Worm (Caenorhabditis elegans) whole organism, midembryonic: ENCODE data around the gene str-173.

Experiments
- T22C8.4 ChIP-seq: fragments of 200-800 bp; sonication (Bioruptor generic); IDR thresholded peaks from 2 replicates; pipeline ENCODE4 v1.3.6; 2022; ENCODE audit warnings: missing genetic modification characterization, missing compliant biosample characterization
- cog-1 ChIP-seq: sonication (generic microtip); optimal IDR thresholded peaks from 2 replicates; lab custom pipeline; 2016; ENCODE audit warnings: missing genetic modification characterization, missing compliant biosample characterization
- flt-1 ChIP-seq: fragments of 200-800 bp; sonication (Bioruptor generic); IDR thresholded peaks from 2 replicates; pipeline ENCODE4 v1.3.6; 2022; ENCODE audit warnings: missing genetic modification characterization, missing compliant biosample characterization
- klf-2 ChIP-seq: fragments of 200-800 bp; sonication (Bioruptor generic); conservative IDR thresholded peaks from 2 replicates; pipeline ENCODE4 v1.3.6; 2022; ENCODE audit warnings: missing genetic modification reagents, missing genetic modification characterization, missing compliant biosample characterization
- med-1 ChIP-seq: sonication (generic microtip); optimal IDR thresholded peaks from 2 replicates; lab custom pipeline; 2017; ENCODE audit warnings: missing genetic modification characterization, mild to moderate bottlenecking, missing compliant biosample characterization, antibody characterized with exemption, missing genetic modification reagents; ENCODE audit not compliant: insufficient read depth
- ref-1 ChIP-seq: fragments of 200-800 bp; sonication (Bioruptor generic); conservative IDR thresholded peaks from 2 replicates; pipeline ENCODE4 v1.3.6; 2022; ENCODE audit warnings: missing genetic modification reagents, missing genetic modification characterization, missing compliant biosample characterization
- tab-1 ChIP-seq: fragments of 200-800 bp; sonication (Bioruptor generic); IDR thresholded peaks from 2 replicates; pipeline ENCODE4 v1.3.6; 2022; ENCODE audit warnings: missing genetic modification characterization, missing compliant biosample characterization
- ztf-23 ChIP-seq: fragments of 200-800 bp; sonication (Bioruptor generic); IDR thresholded peaks from 2 replicates; pipeline ENCODE4 v1.3.6; 2022; ENCODE audit warnings: missing genetic modification reagents, missing genetic modification characterization, missing compliant biosample characterization
- ztf-29 ChIP-seq: fragments of 200-800 bp; sonication (Bioruptor generic); IDR thresholded peaks from 2 replicates; pipeline ENCODE4 v1.3.6; 2022; ENCODE audit warnings: missing genetic modification reagents, missing genetic modification characterization, missing compliant biosample characterization

Gene str-173

ce11 chrIV:4864524-4864923, 3.0 kb downstream of the str-173 start:
- TF ChIP-seq T22C8.4 (GFP tag; lab: Robert Waterston, UW) (no peak), flt-1 (GFP tag; lab: Robert Waterston, UW) (0 out of 2 replicates have a peak, but pooled peaks have one; percentile 22)

- TF ChIP-seq ref-1 (no peak), T22C8.4 (GFP tag; lab: Robert Waterston, UW) (no peak), cog-1 (tag; lab: Kevin White, UChicago) (no peak), ztf-23 (GFP tag; lab: Robert Waterston, UW) (no peak), klf-2 (GFP tag; lab: Robert Waterston, UW) (no peak)
Observed at ce11 chrIV:4866599-4866998, 5.0 kb downstream of the str-173 start.

ce11 chrIV:4867610-4868009, 6.0 kb downstream of the str-173 start, which contains the start of gene str-172:
Gene str-172, minus strand, starts transcription at chrIV:4867710.
- TF ChIP-seq klf-2 (GFP tag; lab: Robert Waterston, UW) (no peak), ztf-23 (GFP tag; lab: Robert Waterston, UW) (no peak), med-1 (GFP tag; lab: Kevin White, UChicago) (no peak), cog-1 (tag; lab: Kevin White, UChicago) (no peak), ztf-29 (GFP tag; lab: Robert Waterston, UW) (no peak), tab-1 (GFP tag; lab: Robert Waterston, UW) (no peak), T22C8.4 (GFP tag; lab: Robert Waterston, UW) (no peak), ref-1 (no peak), flt-1 (GFP tag; lab: Robert Waterston, UW) (no peak)

ce11 chrIV:4870546-4870945, 9.0 kb downstream of the str-173 start, which contains the start of gene str-175:
Gene str-175, minus strand, starts transcription at chrIV:4870646.
- TF ChIP-seq flt-1 (GFP tag; lab: Robert Waterston, UW) (no peak), med-1 (GFP tag; lab: Kevin White, UChicago) (no peak), klf-2 (GFP tag; lab: Robert Waterston, UW) (no peak), ztf-29 (GFP tag; lab: Robert Waterston, UW) (no peak), T22C8.4 (GFP tag; lab: Robert Waterston, UW) (no peak), tab-1 (GFP tag; lab: Robert Waterston, UW) (no peak), ref-1 (no peak), ztf-23 (GFP tag; lab: Robert Waterston, UW) (no peak), cog-1 (tag; lab: Kevin White, UChicago) (no peak)

- TF ChIP-seq ztf-23 (GFP tag; lab: Robert Waterston, UW) = no peak
- no peak for TF ChIP-seq cog-1 (tag; lab: Kevin White, UChicago)
- TF ChIP-seq klf-2 (GFP tag; lab: Robert Waterston, UW) = no peak
- no peak for TF ChIP-seq med-1 (GFP tag; lab: Kevin White, UChicago)
- no peak for TF ChIP-seq tab-1 (GFP tag; lab: Robert Waterston, UW)
- no peak for TF ChIP-seq ref-1
- no peak for TF ChIP-seq ztf-29 (GFP tag; lab: Robert Waterston, UW)
Observed at ce11 chrIV:4874603-4875002, 13.0 kb downstream of the str-173 start, which contains the start of gene str-174. Gene str-174, minus strand, starts transcription at chrIV:4874703.

- TF ChIP-seq ztf-29 (GFP tag; lab: Robert Waterston, UW) = no peak
- TF ChIP-seq ztf-23 (GFP tag; lab: Robert Waterston, UW) = no peak
- TF ChIP-seq cog-1 (tag; lab: Kevin White, UChicago) = no peak
- no peak for TF ChIP-seq klf-2 (GFP tag; lab: Robert Waterston, UW)
- no peak for TF ChIP-seq ref-1
- no peak for TF ChIP-seq tab-1 (GFP tag; lab: Robert Waterston, UW)
- no peak for TF ChIP-seq flt-1 (GFP tag; lab: Robert Waterston, UW)
- no peak for TF ChIP-seq med-1 (GFP tag; lab: Kevin White, UChicago)
- no peak for TF ChIP-seq T22C8.4 (GFP tag; lab: Robert Waterston, UW)
Observed at ce11 chrIV:4877102-4877501, 15.5 kb downstream of the str-173 start, which contains the start of gene str-170. Gene str-170, plus strand, starts transcription at chrIV:4877402.

ce11 chrIV:4880634-4881033, 19.1 kb downstream of the str-173 start:
- no peak for TF ChIP-seq T22C8.4 (GFP tag; lab: Robert Waterston, UW)
- 0 out of 2 replicates have a peak, but pooled peaks have one; percentile 11 for TF ChIP-seq flt-1 (GFP tag; lab: Robert Waterston, UW)
- TF ChIP-seq klf-2 (GFP tag; lab: Robert Waterston, UW) = no peak
- TF ChIP-seq tab-1 (GFP tag; lab: Robert Waterston, UW) = peak; percentile 27; the same call in 1 of the 2 replicates

ce11 chrIV:4883984-4884383, 22.4 kb downstream of the str-173 start, which contains the start of gene str-166:
Gene str-166, plus strand, starts transcription at chrIV:4884284.
- TF ChIP-seq ztf-29 (GFP tag; lab: Robert Waterston, UW) (no peak), ref-1 (no peak), tab-1 (GFP tag; lab: Robert Waterston, UW) (no peak), T22C8.4 (GFP tag; lab: Robert Waterston, UW) (no peak)

- peak; percentile 23; the same call in 1 of the 2 replicates for TF ChIP-seq flt-1 (GFP tag; lab: Robert Waterston, UW)
- no peak for TF ChIP-seq T22C8.4 (GFP tag; lab: Robert Waterston, UW)
Observed at ce11 chrIV:4885435-4885834, 23.9 kb downstream of the str-173 start.

- TF ChIP-seq tab-1 (GFP tag; lab: Robert Waterston, UW) (no peak), T22C8.4 (GFP tag; lab: Robert Waterston, UW) (no peak)
Observed at ce11 chrIV:4887258-4887657, 25.7 kb downstream of the str-173 start, which contains the start of gene T08B6.1. Gene T08B6.1, minus strand, starts transcription at chrIV:4887358.
